Worm (Caenorhabditis elegans) whole organism, late embryonic: Measurements from ENCODE around the gene col-103.

Experiments used
- elt-4 ChIP-seq: sonication (generic microtip); optimal IDR thresholded peaks from 2 replicates; lab custom pipeline; 2016; ENCODE audit warnings: missing genetic modification characterization, missing compliant biosample characterization
- ttx-3 ChIP-seq: sonication (generic microtip); optimal IDR thresholded peaks from 2 replicates; lab custom pipeline; 2016; ENCODE audit warnings: missing genetic modification reagents, missing genetic modification characterization, missing compliant biosample characterization

ce11 chrIV:756956-757355, 6.5 kb downstream of the col-103 start:
- TF ChIP-seq ttx-3 (tag; lab: Kevin White, UChicago) (no peak), elt-4 (tag; lab: Kevin White, UChicago) (no peak)
